Fruit fly (Drosophila melanogaster) whole organism, wandering third instar larva: ENCODE data around the gene CG6277.
A peak's percentile ranks its signal among the peaks of the same experiment; 100 is the strongest.

Experiments
- Abd-B ChIP-seq: fragments of >200 bp; optimal IDR thresholded peaks from 2 replicates; lab custom pipeline; 2017; ENCODE audit warnings: missing biosample characterization, missing genetic modification characterization
- CG32264 ChIP-seq: fragments of 200-800 bp; sonication (Bioruptor generic); optimal IDR thresholded peaks from 2 replicates; lab custom pipeline; 2016; ENCODE audit warnings: missing biosample characterization, missing genetic modification characterization
- CG9705 ChIP-seq: fragments of 200-800 bp; sonication (Bioruptor generic); optimal IDR thresholded peaks from 2 replicates; lab custom pipeline; 2018; ENCODE audit warnings: missing biosample characterization, mild to moderate bottlenecking, missing genetic modification characterization
- CrebA ChIP-seq: fragments of 200-800 bp; sonication (Bioruptor generic); optimal IDR thresholded peaks from 2 replicates; lab custom pipeline; 2016; ENCODE audit warnings: missing biosample characterization, mild to moderate bottlenecking, missing genetic modification characterization, borderline replicate concordance
- Dfd ChIP-seq: fragments of >200 bp; optimal IDR thresholded peaks from 2 replicates; lab custom pipeline; 2017; ENCODE audit warnings: missing biosample characterization, missing genetic modification characterization
- Dif ChIP-seq: fragments of 200-275, 200-300 bp; sonication (Bioruptor generic); optimal IDR thresholded peaks from 2 replicates; lab custom pipeline; 2018; ENCODE audit warnings: missing biosample characterization, missing genetic modification characterization; ENCODE audit not compliant: partially characterized antibody
- GATAd ChIP-seq: sonication (Bioruptor generic); optimal IDR thresholded peaks from 2 replicates; lab custom pipeline; 2016; ENCODE audit warnings: missing biosample characterization, missing genetic modification characterization
- HLH106 ChIP-seq: fragments of 200-800 bp; optimal IDR thresholded peaks from 3 replicates; lab custom pipeline; 2019; ENCODE audit warnings: missing biosample characterization, mild to moderate bottlenecking, missing genetic modification characterization, moderate library complexity
- Hnf4 ChIP-seq: fragments of 200-800 bp; sonication (Bioruptor generic); optimal IDR thresholded peaks from 2 replicates; lab custom pipeline; 2016; ENCODE audit warnings: missing biosample characterization, mild to moderate bottlenecking, missing genetic modification characterization
- Hr78 ChIP-seq: fragments of >200 bp; optimal IDR thresholded peaks from 2 replicates; lab custom pipeline; 2017; ENCODE audit warnings: missing biosample characterization, missing genetic modification characterization
- Hr83 ChIP-seq: fragments of 200-300 bp; sonication (Bioruptor generic); optimal IDR thresholded peaks from 2 replicates; lab custom pipeline; 2016; ENCODE audit warnings: missing biosample characterization, mild to moderate bottlenecking, missing genetic modification characterization, moderate library complexity; ENCODE audit not compliant: poor library complexity, severe bottlenecking
- Jra ChIP-seq: sonication (Bioruptor generic); optimal IDR thresholded peaks from 2 replicates; lab custom pipeline; 2016; ENCODE audit warnings: missing biosample characterization, missing genetic modification characterization
- Mio ChIP-seq: sonication (Bioruptor generic); optimal IDR thresholded peaks from 2 replicates; lab custom pipeline; 2016; ENCODE audit warnings: missing biosample characterization, missing genetic modification characterization
- Myc ChIP-seq: fragments of >200 bp; optimal IDR thresholded peaks from 2 replicates; lab custom pipeline; 2017
- N ChIP-seq: fragments of >200 bp; optimal IDR thresholded peaks from 2 replicates; lab custom pipeline; 2018; ENCODE audit warnings: missing biosample characterization, missing external identifiers, missing genetic modification characterization
- OdsH ChIP-seq: fragments of 200-800 bp; sonication (Bioruptor generic); optimal IDR thresholded peaks from 2 replicates; lab custom pipeline; 2016; ENCODE audit warnings: missing biosample characterization, mild to moderate bottlenecking, missing genetic modification characterization
- Rel ChIP-seq, 2 experiments: fragments of 200-800 bp; sonication (Bioruptor generic) in 1 of 2; optimal IDR thresholded peaks; 2 replicates in 1 of 2; 3 replicates in 1 of 2; lab custom pipeline; 2016 to 2019; ENCODE audit warnings: mild to moderate bottlenecking in 2 of 2, missing biosample characterization in 2 of 2, missing genetic modification characterization in 2 of 2, moderate library complexity in 1 of 2
- Sp1 ChIP-seq: fragments of 200-800 bp; sonication (Bioruptor generic); optimal IDR thresholded peaks from 3 replicates; lab custom pipeline; 2019; ENCODE audit warnings: missing biosample characterization, mild to moderate bottlenecking, missing genetic modification characterization, moderate library complexity
- Vsx2 ChIP-seq: fragments of 200-300, 225-300 bp; sonication (Bioruptor generic); optimal IDR thresholded peaks from 2 replicates; lab custom pipeline; 2018; ENCODE audit warnings: missing biosample characterization, missing genetic modification characterization; ENCODE audit not compliant: partially characterized antibody
- br ChIP-seq: fragments of 200-800 bp; sonication (Bioruptor generic); optimal IDR thresholded peaks from 2 replicates; lab custom pipeline; 2016; ENCODE audit warnings: missing biosample characterization, missing genetic modification characterization
- brk ChIP-seq: fragments of 200-800 bp; sonication (Bioruptor generic); optimal IDR thresholded peaks from 2 replicates; lab custom pipeline; 2016; ENCODE audit warnings: missing biosample characterization, mild to moderate bottlenecking, missing genetic modification characterization
- dl ChIP-seq, 2 experiments: fragments of 175-275, 200-275 bp in 1 of 2; fragments of 200-275 bp in 1 of 2; sonication (Bioruptor generic); optimal IDR thresholded peaks; lab custom pipeline; 2018; ENCODE audit warnings: mild to moderate bottlenecking in 2 of 2, missing biosample characterization in 2 of 2, missing genetic modification characterization in 2 of 2, moderate library complexity in 2 of 2; ENCODE audit not compliant: partially characterized antibody in 2 of 2, insufficient read depth in 1 of 2
- dmrt93B ChIP-seq: fragments of 200-800 bp; sonication (Bioruptor generic); optimal IDR thresholded peaks from 2 replicates; lab custom pipeline; 2018; ENCODE audit warnings: missing biosample characterization, mild to moderate bottlenecking, missing genetic modification characterization
- dsf ChIP-seq: sonication (Bioruptor generic); optimal IDR thresholded peaks from 2 replicates; lab custom pipeline; 2016; ENCODE audit warnings: missing biosample characterization, missing genetic modification characterization, borderline replicate concordance
- ey ChIP-seq: fragments of 200-800 bp; sonication (Bioruptor generic); optimal IDR thresholded peaks from 2 replicates; lab custom pipeline; 2016; ENCODE audit warnings: missing biosample characterization, missing genetic modification characterization
- foxo ChIP-seq, 2 experiments: fragments of 200-800 bp; sonication (Bioruptor generic); optimal IDR thresholded peaks; 2 replicates in 1 of 2; 3 replicates in 1 of 2; lab custom pipeline; 2016 to 2017; ENCODE audit warnings: missing biosample characterization in 2 of 2, missing genetic modification characterization in 2 of 2
- fru ChIP-seq: fragments of 200-800 bp; sonication (Bioruptor generic); optimal IDR thresholded peaks from 3 replicates; lab custom pipeline; 2016; ENCODE audit warnings: missing biosample characterization, mild to moderate bottlenecking, missing genetic modification characterization
- h ChIP-seq: fragments of 200-800 bp; sonication (Bioruptor generic); optimal IDR thresholded peaks from 3 replicates; lab custom pipeline; 2016; ENCODE audit warnings: missing biosample characterization, mild to moderate bottlenecking, missing genetic modification characterization
- jim ChIP-seq: fragments of 175-275, 200-325 bp; sonication (Bioruptor generic); optimal IDR thresholded peaks from 2 replicates; lab custom pipeline; 2016; ENCODE audit warnings: missing biosample characterization, mild to moderate bottlenecking, missing genetic modification characterization
- lola ChIP-seq: fragments of >200 bp; optimal IDR thresholded peaks from 2 replicates; lab custom pipeline; 2017; ENCODE audit warnings: missing biosample characterization, missing genetic modification characterization
- pan ChIP-seq: fragments of >200 bp; optimal IDR thresholded peaks from 2 replicates; lab custom pipeline; 2017
- psq ChIP-seq: fragments of 200-800 bp; sonication (Bioruptor generic); optimal IDR thresholded peaks from 3 replicates; lab custom pipeline; 2017; ENCODE audit warnings: missing biosample characterization, mild to moderate bottlenecking, missing genetic modification characterization, moderate library complexity
- rgr ChIP-seq: fragments of 200-800 bp; sonication (Bioruptor generic); optimal IDR thresholded peaks from 3 replicates; lab custom pipeline; 2016; ENCODE audit warnings: missing biosample characterization, mild to moderate bottlenecking, missing genetic modification characterization
- sage ChIP-seq: fragments of 200-800 bp; sonication (Bioruptor generic); optimal IDR thresholded peaks from 2 replicates; lab custom pipeline; 2016; ENCODE audit warnings: missing biosample characterization, mild to moderate bottlenecking, missing genetic modification characterization
- sv ChIP-seq: fragments of 200-800 bp; sonication (Bioruptor generic); optimal IDR thresholded peaks from 3 replicates; lab custom pipeline; 2016; ENCODE audit warnings: missing biosample characterization, missing genetic modification characterization
- tai ChIP-seq: sonication (Bioruptor generic); optimal IDR thresholded peaks from 2 replicates; lab custom pipeline; 2016; ENCODE audit warnings: missing biosample characterization, missing genetic modification characterization
- usp ChIP-seq: fragments of >200 bp; optimal IDR thresholded peaks from 2 replicates; lab custom pipeline; 2017; ENCODE audit warnings: missing biosample characterization, missing genetic modification characterization
- woc ChIP-seq: sonication (Bioruptor generic); optimal IDR thresholded peaks from 2 replicates; lab custom pipeline; 2016; ENCODE audit warnings: missing biosample characterization, mild to moderate bottlenecking, missing genetic modification characterization

The CG6277 gene

dm6 chr3R:26988412-26988981 lies 34.5 kb downstream of the CG6277 start, which contains the start of gene CG31075:
TSS of gene CG31075 (minus strand) at chr3R:26988517.
- TF ChIP-seq Myc (lab: Kevin White, UChicago): peak; percentile 60
- TF ChIP-seq psq (GFP tag; lab: Kevin White, UChicago): peak; percentile 100
- peak; percentile 90 for TF ChIP-seq fru (GFP tag; lab: Kevin White, UChicago)
- TF ChIP-seq pan (lab: Kevin White, UChicago): no peak
- TF ChIP-seq dsf (GFP tag; lab: Kevin White, UChicago): peak; percentile 55
- TF ChIP-seq Dfd (GFP tag; lab: Kevin White, UChicago): no peak
- TF ChIP-seq jim: no peak
- no peak for TF ChIP-seq Hr78 (GFP tag; lab: Kevin White, UChicago)
- TF ChIP-seq sv (GFP tag; lab: Kevin White, UChicago): peak; percentile 16
- peak; percentile 81 for TF ChIP-seq Hnf4 (GFP tag; lab: Kevin White, UChicago)
- peak; percentile 87 for TF ChIP-seq CG9705
- TF ChIP-seq brk (GFP tag; lab: Kevin White, UChicago): peak; percentile 93
- peak; percentile 75 for TF ChIP-seq tai (GFP tag; lab: Kevin White, UChicago)
- no peak for TF ChIP-seq Abd-B (GFP tag; lab: Kevin White, UChicago)
- TF ChIP-seq woc (GFP tag; lab: Kevin White, UChicago): peak; percentile 84
- TF ChIP-seq CrebA (GFP tag; lab: Kevin White, UChicago): peak; percentile 50
- TF ChIP-seq Vsx2 (GFP tag; lab: Kevin White, UChicago): no peak
- no peak for TF ChIP-seq usp (GFP tag; lab: Kevin White, UChicago)
- peak; percentile 89 for TF ChIP-seq HLH106 (tag; lab: Kevin White, UChicago)
- no peak for TF ChIP-seq lola (GFP tag; lab: Kevin White, UChicago)
- TF ChIP-seq Jra (GFP tag; lab: Kevin White, UChicago): peak; percentile 50
- TF ChIP-seq rgr (GFP tag; lab: Kevin White, UChicago): peak; percentile 91
- peak; percentile 90 for TF ChIP-seq Sp1
- peak; percentile 70 for TF ChIP-seq Dif
- peak; percentile 54 for TF ChIP-seq Mio (GFP tag; lab: Kevin White, UChicago)
- peak; percentile 92 for TF ChIP-seq sage (GFP tag; lab: Kevin White, UChicago)
- TF ChIP-seq dl (GFP tag; optimal IDR thresholded peaks at IDR 0.05; lab: Kevin White, UChicago; ENCODE audit: insufficient read depth in 1 of 2, partially characterized antibody in 2 of 2): peak in 1 of 2 experiments; percentile 12
- TF ChIP-seq ey (GFP tag; lab: Kevin White, UChicago): peak; percentile 83
- peak; percentile 71 for TF ChIP-seq CG32264 (GFP tag; lab: Kevin White, UChicago)
- peak; percentile 58 for TF ChIP-seq Hr83 (GFP tag; lab: Kevin White, UChicago)
- peak in 1 of 2 experiments; percentile 97 for TF ChIP-seq foxo (GFP tag; optimal IDR thresholded peaks at IDR 0.05; lab: Kevin White, UChicago)
- peak; percentile 90 for TF ChIP-seq OdsH (GFP tag; lab: Kevin White, UChicago)
- peak; percentile 75 for TF ChIP-seq Rel (GFP tag; optimal IDR thresholded peaks at IDR 0.05; lab: Kevin White, UChicago)
- peak; percentile 39 for TF ChIP-seq Rel (tag; optimal IDR thresholded peaks at IDR 0.05; lab: Kevin White, UChicago)
- peak; percentile 88 for TF ChIP-seq dmrt93B (GFP tag; lab: Kevin White, UChicago)
- TF ChIP-seq N (GFP tag; lab: Kevin White, UChicago): no peak
- peak; percentile 91 for TF ChIP-seq h (GFP tag; lab: Kevin White, UChicago)
- TF ChIP-seq br: peak; percentile 83
- no peak for TF ChIP-seq GATAd (GFP tag; lab: Kevin White, UChicago)

- TF ChIP-seq foxo (GFP tag; optimal IDR thresholded peaks at IDR 0.05; lab: Kevin White, UChicago) (no peak), GATAd (GFP tag; lab: Kevin White, UChicago) (no peak), Hr78 (GFP tag; lab: Kevin White, UChicago) (no peak), usp (GFP tag; lab: Kevin White, UChicago) (no peak), Jra (GFP tag; lab: Kevin White, UChicago) (no peak), psq (GFP tag; lab: Kevin White, UChicago) (no peak), Dif (no peak), CG9705 (no peak), h (GFP tag; lab: Kevin White, UChicago) (no peak), jim (no peak), Hr83 (GFP tag; lab: Kevin White, UChicago) (no peak), woc (GFP tag; lab: Kevin White, UChicago) (no peak), sage (GFP tag; lab: Kevin White, UChicago) (no peak), Myc (lab: Kevin White, UChicago) (no peak), Vsx2 (GFP tag; lab: Kevin White, UChicago) (no peak), sv (GFP tag; lab: Kevin White, UChicago) (no peak)
- TF ChIP-seq, all 38 proteins: peak for 0
Measured at dm6 chr3R:26987455-26987854, 35.6 kb downstream of the CG6277 start.
